Worm (Caenorhabditis elegans) whole organism, early embryonic: ENCODE data around the gene Y110A2AL.5.

Source experiments
- ama-1 ChIP-seq: fragments of 150-350 bp; optimal IDR thresholded peaks from 2 replicates; lab custom pipeline; 2014
- scrt-1 ChIP-seq: fragments of 200-800 bp; sonication (Bioruptor generic); IDR thresholded peaks from 2 replicates; pipeline ENCODE4 v1.3.6; 2022; ENCODE audit warnings: missing genetic modification characterization, missing compliant biosample characterization
- tbx-11 ChIP-seq: fragments of 200-800 bp; sonication (Bioruptor generic); IDR thresholded peaks from 2 replicates; pipeline ENCODE4 v1.3.6; 2022; ENCODE audit warnings: missing genetic modification characterization, missing compliant biosample characterization
- tra-4 ChIP-seq: sonication (generic microtip); optimal IDR thresholded peaks from 2 replicates; lab custom pipeline; 2017; ENCODE audit warnings: missing genetic modification characterization, missing compliant biosample characterization

ce11 chrII:2827859-2828403, 36.4 kb upstream of the Y110A2AL.5 start, which contains the start of gene K12H6.8:
- TF ChIP-seq tbx-11 (GFP tag; lab: Robert Waterston, UW) (no peak), tra-4 (tag; lab: Kevin White, UChicago) (no peak), ama-1 (lab: Kevin White, UChicago) (peak; percentile 73), scrt-1 (GFP tag; lab: Robert Waterston, UW) (no peak)
